Fruit fly (Drosophila melanogaster) whole organism, pupa: Measurements from ENCODE around the gene Atg4a.

Experiments
- CG13204 ChIP-seq: fragments of 200-800 bp; sonication (Bioruptor generic); optimal IDR thresholded peaks from 2 replicates; lab custom pipeline; 2018; ENCODE audit warnings: missing biosample characterization, mild to moderate bottlenecking, missing genetic modification characterization, moderate library complexity
- CG32121 ChIP-seq: fragments of 200-800 bp; sonication (Bioruptor generic); IDR thresholded peaks from 2 replicates; pipeline ENCODE4 v1.3.6; 2022; ENCODE audit warnings: missing biosample characterization, missing genetic modification characterization
- CG8301 ChIP-seq: fragments of 200-800 bp; sonication (Bioruptor generic); optimal IDR thresholded peaks from 2 replicates; lab custom pipeline; 2018; ENCODE audit warnings: missing biosample characterization, mild to moderate bottlenecking, missing genetic modification characterization
- CG9948 ChIP-seq: fragments of 200-800 bp; sonication (Bioruptor generic); optimal IDR thresholded peaks from 2 replicates; lab custom pipeline; 2018; ENCODE audit warnings: missing biosample characterization, mild to moderate bottlenecking, missing genetic modification characterization, moderate library complexity
- EcR ChIP-seq: fragments of 200-800 bp; sonication (Bioruptor generic); optimal IDR thresholded peaks from 3 replicates; lab custom pipeline; 2019; ENCODE audit warnings: missing biosample characterization, missing genetic modification characterization, mild to moderate bottlenecking, moderate library complexity, missing genetic modification reagents
- Ets98B ChIP-seq: fragments of 200-800 bp; sonication (Bioruptor generic); IDR thresholded peaks from 2 replicates; pipeline ENCODE4 v1.3.6; 2022; ENCODE audit warnings: missing biosample characterization, missing genetic modification characterization
- Snoo ChIP-seq: fragments of 200-800 bp; sonication (Bioruptor generic); optimal IDR thresholded peaks from 3 replicates; lab custom pipeline; 2017; ENCODE audit warnings: missing biosample characterization, mild to moderate bottlenecking, missing genetic modification characterization, inconsistent platforms
- gl ChIP-seq: fragments of 200-800 bp; sonication (Bioruptor generic); optimal IDR thresholded peaks from 2 replicates; lab custom pipeline; 2018; ENCODE audit warnings: missing biosample characterization, mild to moderate bottlenecking, missing genetic modification characterization

- no peak for TF ChIP-seq CG32121 (GFP tag; lab: Robert Waterston, UW)
- TF ChIP-seq CG9948 (tag; lab: Kevin White, UChicago), result no peak
- no peak for TF ChIP-seq gl (tag; lab: Kevin White, UChicago)
- no peak for TF ChIP-seq Snoo (tag; lab: Kevin White, UChicago)
- TF ChIP-seq Ets98B (GFP tag; lab: Robert Waterston, UW), result no peak
- no peak for TF ChIP-seq CG8301
- no peak for TF ChIP-seq EcR (GFP tag; lab: Kevin White, UChicago)
- TF ChIP-seq CG13204 (GFP tag; lab: Kevin White, UChicago), result no peak
These were observed 39.6 kb downstream of the Atg4a start for dm6 chr2L:1120206-1120902.
